Fruit fly (Drosophila melanogaster): ENCODE measurements around the gene HLH4C.
A peak's percentile ranks its signal among the peaks of the same experiment; 100 is the strongest.

HLH4C gene

dm6 chrX:4616865-4617669, 30.1 kb downstream of the HLH4C start, which contains the start of gene peb (continued):
- peak; percentile 86 for TF ChIP-seq Ssrp (tag; optimal IDR thresholded peaks at IDR 0.05)
- TF ChIP-seq inv (GFP tag; IDR thresholded peaks at IDR 0.05; ENCODE audit: partially characterized antibody) = no peak
- TF ChIP-seq tx (GFP tag; optimal IDR thresholded peaks at IDR 0.05) = no peak
- TF ChIP-seq Aef1 (GFP tag; IDR thresholded peaks at IDR 0.05) = no peak
- TF ChIP-seq nom (GFP tag; optimal IDR thresholded peaks at IDR 0.05) = peak; percentile 42
- TF ChIP-seq CG4617 (GFP tag; optimal IDR thresholded peaks at IDR 0.05; ENCODE audit: borderline replicate concordance) = no peak
- TF ChIP-seq salm (tag; optimal IDR thresholded peaks at IDR 0.05) = no peak
- TF ChIP-seq fd3F (GFP tag; optimal IDR thresholded peaks at IDR 0.05) = no peak
- 0 out of 3 replicates have a peak, but pooled peaks have one; percentile 36 for TF ChIP-seq CG11695 (GFP tag; IDR thresholded peaks at IDR 0.05)
- TF ChIP-seq HHEX (GFP tag; optimal IDR thresholded peaks at IDR 0.05) = no peak
- TF ChIP-seq CG6813 (GFP tag; optimal IDR thresholded peaks at IDR 0.05) = no peak
- TF ChIP-seq CG13775 (GFP tag; optimal IDR thresholded peaks at IDR 0.05) = peak; percentile 53
- peak; percentile 45 for TF ChIP-seq esg (GFP tag; conservative IDR thresholded peaks at IDR 0.05)
- TF ChIP-seq slou (GFP tag; optimal IDR thresholded peaks at IDR 0.05) = no peak
- peak; percentile 52 for TF ChIP-seq sisA (GFP tag; IDR thresholded peaks at IDR 0.05)
- TF ChIP-seq Lim3 (GFP tag; IDR thresholded peaks at IDR 0.05) = no peak
- TF ChIP-seq otp (GFP tag; IDR thresholded peaks at IDR 0.05) = no peak
- peak in 1 of 2 experiments; percentile 60 for TF ChIP-seq Eip74EF (GFP tag; optimal IDR thresholded peaks at IDR 0.05)
- TF ChIP-seq CG7271 (tag; optimal IDR thresholded peaks at IDR 0.05) = no peak
- no peak; the same call in 2 of the 3 replicates for TF ChIP-seq Optix (GFP tag; IDR thresholded peaks at IDR 0.05)
- TF ChIP-seq Hey (tag; optimal IDR thresholded peaks at IDR 0.05) = no peak
- TF ChIP-seq ro (GFP tag; IDR thresholded peaks at IDR 0.05) = no peak
- TF ChIP-seq Jarid2 (GFP tag; optimal IDR thresholded peaks at IDR 0.05) = peak; percentile 94
- peak; percentile 4 for TF ChIP-seq Atf3 (GFP tag; optimal IDR thresholded peaks at IDR 0.05)
- TF ChIP-seq CG31441 (GFP tag; IDR thresholded peaks at IDR 0.05) = peak; percentile 45; the same call in 1 of the 2 replicates
- no peak for TF ChIP-seq prd (optimal IDR thresholded peaks at IDR 0.05)
- TF ChIP-seq prd (GFP tag; IDR thresholded peaks at IDR 0.05) = peak; percentile 81
- TF ChIP-seq disco-r (GFP tag; optimal IDR thresholded peaks at IDR 0.05) = no peak
- peak; percentile 29 to 50 for TF ChIP-seq bsh (GFP tag; optimal IDR thresholded peaks at IDR 0.05)
- peak; percentile 92 for TF ChIP-seq pros (GFP tag; optimal IDR thresholded peaks at IDR 0.05)
- TF ChIP-seq schlank (tag; optimal IDR thresholded peaks at IDR 0.05) = no peak
- TF ChIP-seq jing (GFP tag; optimal IDR thresholded peaks at IDR 0.05) = no peak
- TF ChIP-seq CG7963 (GFP tag; IDR thresholded peaks at IDR 0.05; ENCODE audit: partially characterized antibody) = no peak
- TF ChIP-seq CG4730 (GFP tag; IDR thresholded peaks at IDR 0.05) = no peak
- peak; percentile 13; the same call in 1 of the 3 replicates for TF ChIP-seq gce (GFP tag; IDR thresholded peaks at IDR 0.05)
- TF ChIP-seq CG18619 (GFP tag; optimal IDR thresholded peaks at IDR 0.05) = no peak
- TF ChIP-seq CG1233 (GFP tag; optimal IDR thresholded peaks at IDR 0.05) = peak; percentile 10
- no peak for TF ChIP-seq CG11696 (GFP tag; IDR thresholded peaks at IDR 0.05)
- no peak for TF ChIP-seq B-H2 (GFP tag; optimal IDR thresholded peaks at IDR 0.05)
- peak; percentile 44 for TF ChIP-seq ssp (GFP tag; IDR thresholded peaks at IDR 0.05)
- peak; percentile 0 for TF ChIP-seq btn (GFP tag; optimal IDR thresholded peaks at IDR 0.05)
- TF ChIP-seq CG31388 (GFP tag; optimal IDR thresholded peaks at IDR 0.05) = peak; percentile 21
- TF ChIP-seq Nf-YA (GFP tag; IDR thresholded peaks at IDR 0.05) = no peak
- no peak for TF ChIP-seq CG15514 (GFP tag; optimal IDR thresholded peaks at IDR 0.05)
- TF ChIP-seq Doc2 (GFP tag; IDR thresholded peaks at IDR 0.05) = no peak
- TF ChIP-seq p53 (GFP tag; optimal IDR thresholded peaks at IDR 0.05) = no peak
- TF ChIP-seq CG5245 (GFP tag; optimal IDR thresholded peaks at IDR 0.05) = peak; percentile 27
- no peak for TF ChIP-seq HLH4C (GFP tag; IDR thresholded peaks at IDR 0.05; ENCODE audit: partially characterized antibody)
- TF ChIP-seq Nf-YB (GFP tag; optimal IDR thresholded peaks at IDR 0.05) = peak; percentile 95

Data from whole organism, embryonic.